Worm (Caenorhabditis elegans) whole organism, L4 larva: ENCODE data around the gene C33A12.19.

Source experiments
- F10B5.3 ChIP-seq: sonication (generic microtip); optimal IDR thresholded peaks from 2 replicates; lab custom pipeline; 2016; ENCODE audit warnings: mild to moderate bottlenecking, missing genetic modification characterization, missing compliant biosample characterization
- T20F7.1 ChIP-seq: fragments of 200-800 bp; sonication (Bioruptor generic); optimal IDR thresholded peaks from 2 replicates; lab custom pipeline; 2018; ENCODE audit warnings: mild to moderate bottlenecking, missing genetic modification characterization, missing compliant biosample characterization
- T26A8.4 ChIP-seq: fragments of 200-800 bp; sonication (Bioruptor generic); IDR thresholded peaks from 2 replicates; pipeline ENCODE4 v1.3.6; 2022; ENCODE audit warnings: missing genetic modification characterization, missing compliant biosample characterization
- Y105C5A.15 ChIP-seq: fragments of 200-800 bp; sonication (Bioruptor generic); IDR thresholded peaks from 2 replicates; pipeline ENCODE4 v1.3.6; 2022; ENCODE audit warnings: missing genetic modification characterization, missing compliant biosample characterization
- Y48G9A.11 ChIP-seq: fragments of 200-800 bp; sonication (Bioruptor generic); IDR thresholded peaks from 2 replicates; pipeline ENCODE4 v1.3.6; 2022; ENCODE audit warnings: missing genetic modification reagents, missing genetic modification characterization, missing compliant biosample characterization
- Y5F2A.4 ChIP-seq: fragments of 200-800 bp; sonication (Bioruptor generic); optimal IDR thresholded peaks from 2 replicates; lab custom pipeline; 2018; ENCODE audit warnings: mild to moderate bottlenecking, missing genetic modification characterization, missing compliant biosample characterization
- ZK337.2 ChIP-seq: fragments of 200-800 bp; sonication (Bioruptor generic); IDR thresholded peaks from 2 replicates; pipeline ENCODE4 v1.3.6; 2022; ENCODE audit warnings: missing genetic modification reagents, missing genetic modification characterization, missing compliant biosample characterization
- aha-1 ChIP-seq: fragments of 150-350 bp; peaks from one replicate; lab custom pipeline; 2014; ENCODE audit warnings: missing biosample characterization, missing genetic modification characterization
- ama-1 ChIP-seq: fragments of 150-350 bp; optimal IDR thresholded peaks from 2 replicates; lab custom pipeline; 2014; ENCODE audit warnings: inconsistent platforms, mixed read lengths
- arid-1 ChIP-seq: fragments of 200-800 bp; sonication (Bioruptor generic); conservative IDR thresholded peaks from 2 replicates; pipeline ENCODE4 v1.3.6; 2022; ENCODE audit warnings: missing genetic modification reagents, missing genetic modification characterization, missing compliant biosample characterization
- attf-4 ChIP-seq: sonication (generic microtip); optimal IDR thresholded peaks from 3 replicates; lab custom pipeline; 2017; ENCODE audit warnings: missing biosample characterization, missing genetic modification characterization
- ceh-62 ChIP-seq: sonication (generic microtip); optimal IDR thresholded peaks from 2 replicates; lab custom pipeline; 2017; ENCODE audit warnings: missing biosample characterization, missing genetic modification characterization
- ceh-82 ChIP-seq: sonication (generic microtip); optimal IDR thresholded peaks from 2 replicates; lab custom pipeline; 2017; ENCODE audit warnings: missing biosample characterization, missing genetic modification characterization
- cey-2 ChIP-seq: sonication (generic microtip); optimal IDR thresholded peaks from 3 replicates; lab custom pipeline; 2017; ENCODE audit warnings: missing genetic modification characterization, mild to moderate bottlenecking, missing compliant biosample characterization, antibody characterized with exemption, borderline replicate concordance; ENCODE audit not compliant: insufficient read depth
- ctbp-1 ChIP-seq: fragments of 200-800 bp; sonication (Bioruptor generic); IDR thresholded peaks from 2 replicates; pipeline ENCODE4 v1.3.6; 2022; ENCODE audit warnings: missing genetic modification reagents, missing genetic modification characterization, missing compliant biosample characterization
- daf-12 ChIP-seq: fragments of 150-350 bp; optimal IDR thresholded peaks from 2 replicates; lab custom pipeline; 2014; ENCODE audit warnings: missing biosample characterization, missing genetic modification reagents, missing genetic modification characterization
- dmd-8 ChIP-seq: fragments of 200-800 bp; sonication (Bioruptor generic); IDR thresholded peaks from 2 replicates; pipeline ENCODE4 v1.3.6; 2022; ENCODE audit warnings: missing genetic modification characterization, missing compliant biosample characterization
- dpl-1 ChIP-seq: fragments of 150-350 bp; optimal IDR thresholded peaks from 2 replicates; lab custom pipeline; 2014; ENCODE audit warnings: missing biosample characterization, missing genetic modification reagents, missing genetic modification characterization
- egl-27 ChIP-seq: sonication (generic microtip); optimal IDR thresholded peaks from 3 replicates; lab custom pipeline; 2017; ENCODE audit warnings: missing biosample characterization, missing genetic modification reagents, missing genetic modification characterization
- hlh-11 ChIP-seq: fragments of 200-800 bp; sonication (Bioruptor generic); optimal IDR thresholded peaks from 2 replicates; lab custom pipeline; 2018; ENCODE audit warnings: mild to moderate bottlenecking, missing genetic modification characterization, missing compliant biosample characterization
- lim-7 ChIP-seq: fragments of 200-800 bp; sonication (Bioruptor generic); IDR thresholded peaks from 2 replicates; pipeline ENCODE4 v1.3.6; 2022; ENCODE audit warnings: missing genetic modification characterization, missing compliant biosample characterization
- lin-13 ChIP-seq: fragments of 150-350 bp; optimal IDR thresholded peaks from 2 replicates; lab custom pipeline; 2014; ENCODE audit warnings: missing biosample characterization, missing genetic modification reagents, missing genetic modification characterization
- lir-3 ChIP-seq: sonication (generic microtip); optimal IDR thresholded peaks from 2 replicates; lab custom pipeline; 2016; ENCODE audit warnings: mild to moderate bottlenecking, missing genetic modification characterization, missing compliant biosample characterization
- madf-9 ChIP-seq: fragments of 200-800 bp; sonication (Bioruptor generic); conservative IDR thresholded peaks from 2 replicates; pipeline ENCODE4 v1.3.6; 2022; ENCODE audit warnings: missing genetic modification reagents, missing genetic modification characterization, missing compliant biosample characterization
- mdt-29 ChIP-seq: fragments of 200-800 bp; sonication (Bioruptor generic); IDR thresholded peaks from 2 replicates; pipeline ENCODE4 v1.3.6; 2022; ENCODE audit warnings: missing genetic modification reagents, missing genetic modification characterization, missing compliant biosample characterization
- mep-1 ChIP-seq: fragments of 150-350 bp; sonication (generic microtip); optimal IDR thresholded peaks from 3 replicates; lab custom pipeline; 2014; ENCODE audit warnings: missing biosample characterization, missing genetic modification characterization
- nhr-102 ChIP-seq: sonication (generic microtip); optimal IDR thresholded peaks from 2 replicates; lab custom pipeline; 2016; ENCODE audit warnings: mild to moderate bottlenecking, missing genetic modification characterization, moderate library complexity, missing compliant biosample characterization
- nhr-237 ChIP-seq: sonication (generic microtip); optimal IDR thresholded peaks from 2 replicates; lab custom pipeline; 2017; ENCODE audit warnings: missing biosample characterization, missing genetic modification characterization
- nhr-25 ChIP-seq: sonication (generic microtip); optimal IDR thresholded peaks from 2 replicates; lab custom pipeline; 2017; ENCODE audit warnings: missing genetic modification characterization, mild to moderate bottlenecking, missing compliant biosample characterization, antibody characterized with exemption, moderate library complexity, borderline replicate concordance; ENCODE audit not compliant: insufficient read depth
- nhr-41 ChIP-seq: fragments of 200-800 bp; sonication (Bioruptor generic); IDR thresholded peaks from 2 replicates; pipeline ENCODE4 v1.3.6; 2022; ENCODE audit warnings: missing genetic modification reagents, missing genetic modification characterization, missing compliant biosample characterization
- nhr-48 ChIP-seq: sonication (generic microtip); optimal IDR thresholded peaks from 2 replicates; lab custom pipeline; 2016; ENCODE audit warnings: mild to moderate bottlenecking, missing genetic modification characterization, missing compliant biosample characterization
- pqm-1 ChIP-seq: sonication (generic microtip); optimal IDR thresholded peaks from 2 replicates; lab custom pipeline; 2017; ENCODE audit warnings: missing biosample characterization, missing genetic modification characterization
- set-16 ChIP-seq: fragments of 200-800 bp; sonication (Bioruptor generic); IDR thresholded peaks from 2 replicates; pipeline ENCODE4 v1.3.6; 2022; ENCODE audit warnings: missing genetic modification reagents, missing genetic modification characterization, missing compliant biosample characterization
- skn-1 ChIP-seq: fragments of 150-350 bp; optimal IDR thresholded peaks from 2 replicates; lab custom pipeline; 2014; ENCODE audit warnings: missing biosample characterization, missing genetic modification characterization
- snpc-1.2 ChIP-seq: fragments of 200-800 bp; sonication (Bioruptor generic); IDR thresholded peaks from 2 replicates; pipeline ENCODE4 v1.3.6; 2022; ENCODE audit warnings: missing genetic modification reagents, missing genetic modification characterization, missing compliant biosample characterization
- spr-1 ChIP-seq: sonication (generic microtip); optimal IDR thresholded peaks from 2 replicates; lab custom pipeline; 2016; ENCODE audit warnings: mild to moderate bottlenecking, missing genetic modification characterization, missing compliant biosample characterization
- tra-1 ChIP-seq: fragments of 200-800 bp; sonication (Bioruptor generic); IDR thresholded peaks from 2 replicates; pipeline ENCODE4 v1.3.6; 2022; ENCODE audit warnings: missing genetic modification reagents, missing genetic modification characterization, missing compliant biosample characterization
- unc-130 ChIP-seq: sonication (generic microtip); optimal IDR thresholded peaks from 2 replicates; lab custom pipeline; 2016; ENCODE audit warnings: missing genetic modification reagents, missing genetic modification characterization, missing compliant biosample characterization
- unc-62 ChIP-seq, 3 experiments: fragments of 150-350 bp in 1 of 3; sonication (generic microtip); optimal IDR thresholded peaks in 2 of 3; peaks in 1 of 3; 1 replicate in 1 of 3; 2 replicates in 2 of 3; lab custom pipeline; 2014 to 2017; ENCODE audit warnings: missing biosample characterization in 3 of 3, missing genetic modification characterization in 3 of 3, missing genetic modification reagents in 3 of 3, missing genotype in 1 of 3
- ztf-11 ChIP-seq: fragments of 150-350 bp; optimal IDR thresholded peaks from 2 replicates; lab custom pipeline; 2014; ENCODE audit warnings: missing biosample characterization, missing genetic modification characterization

C33A12.19 gene

ce11 chrIV:9485040-9485439 lies 31.8 kb upstream of the C33A12.19 start, which contains the start of gene gadr-2:
Gene gadr-2, minus strand, starts transcription at chrIV:9485140.
- TF ChIP-seq Y48G9A.11 (GFP tag; lab: Robert Waterston, UW) (no peak), nhr-41 (GFP tag; lab: Robert Waterston, UW) (no peak), dpl-1 (GFP tag; lab: Kevin White, UChicago) (no peak), unc-130 (GFP tag; lab: Kevin White, UChicago) (no peak), mep-1 (tag; lab: Kevin White, UChicago) (no peak), T20F7.1 (GFP tag; lab: Kevin White, UChicago) (no peak), lir-3 (no peak), dmd-8 (GFP tag; lab: Robert Waterston, UW) (no peak), ceh-62 (tag; lab: Kevin White, UChicago) (no peak), nhr-25 (tag; lab: Kevin White, UChicago) (no peak), nhr-237 (no peak), F10B5.3 (no peak), daf-12 (tag; lab: Kevin White, UChicago) (no peak), hlh-11 (no peak), snpc-1.2 (GFP tag; lab: Robert Waterston, UW) (no peak), madf-9 (GFP tag; lab: Robert Waterston, UW) (no peak), tra-1 (GFP tag; lab: Robert Waterston, UW) (no peak), ceh-82 (tag; lab: Kevin White, UChicago) (no peak)
- TF ChIP-seq, all 104 proteins: peak for 0

ce11 chrIV:9485972-9486371 lies 30.8 kb upstream of the C33A12.19 start, which contains the start of gene sru-2:
Gene sru-2, plus strand, starts transcription at chrIV:9486272.
- no peak for TF ChIP-seq mdt-29 (GFP tag; lab: Robert Waterston, UW)
- TF ChIP-seq unc-62 (GFP tag; optimal IDR thresholded peaks at IDR 0.05 in 1 of 2; lab: Kevin White, UChicago) = no peak
- TF ChIP-seq unc-62 (tag; optimal IDR thresholded peaks at IDR 0.05; lab: Kevin White, UChicago) = no peak
- no peak for TF ChIP-seq pqm-1

ce11 chrIV:9486779-9487178 lies 30.0 kb upstream of the C33A12.19 start:
- TF ChIP-seq set-16 (GFP tag; lab: Robert Waterston, UW) = no peak
- TF ChIP-seq nhr-102 (tag; lab: Kevin White, UChicago) = no peak
- TF ChIP-seq Y105C5A.15 (GFP tag; lab: Robert Waterston, UW) = no peak
- TF ChIP-seq aha-1 (tag; lab: Kevin White, UChicago) = peak; percentile 93

ce11 chrIV:9488315-9488714 lies 28.5 kb upstream of the C33A12.19 start, which contains the start of gene sru-1:
Gene sru-1, plus strand, starts transcription at chrIV:9488615.
- TF ChIP-seq ctbp-1 (no peak), dpl-1 (GFP tag; lab: Kevin White, UChicago) (no peak)

- TF ChIP-seq attf-4 (tag; lab: Kevin White, UChicago) (no peak), Y5F2A.4 (GFP tag; lab: Kevin White, UChicago) (no peak), F10B5.3 (no peak), skn-1 (tag; lab: Kevin White, UChicago) (no peak), arid-1 (GFP tag; lab: Robert Waterston, UW) (no peak), ZK337.2 (GFP tag; lab: Robert Waterston, UW) (no peak), T26A8.4 (no peak)
These were observed 26.5 kb upstream of the C33A12.19 start, which contains the start of gene sru-6 for ce11 chrIV:9490320-9490719. Gene sru-6, plus strand, starts transcription at chrIV:9490620.

- no peak for TF ChIP-seq ama-1 (lab: Kevin White, UChicago)
- TF ChIP-seq egl-27 = no peak
- no peak for TF ChIP-seq lim-7
- TF ChIP-seq nhr-48 (tag; lab: Kevin White, UChicago) = no peak
- no peak for TF ChIP-seq Y5F2A.4 (GFP tag; lab: Kevin White, UChicago)
- TF ChIP-seq ztf-11 (tag; lab: Kevin White, UChicago) = no peak
- no peak for TF ChIP-seq spr-1 (tag; lab: Kevin White, UChicago)
- no peak for TF ChIP-seq lin-13 (GFP tag; lab: Kevin White, UChicago)
- no peak for TF ChIP-seq cey-2 (tag; lab: Kevin White, UChicago)
These were observed 20.5 kb upstream of the C33A12.19 start, which contains the start of gene sru-3 for ce11 chrIV:9496306-9496705. Gene sru-3, plus strand, starts transcription at chrIV:9496606.
